Worm (Caenorhabditis elegans) whole organism, young adult: Measurements from ENCODE around the gene C32B5.7.

Experiments
- C17E4.6 ChIP-seq: fragments of 200-800 bp; sonication (Bioruptor generic); IDR thresholded peaks from 2 replicates; pipeline ENCODE4 v1.3.6; 2022; ENCODE audit warnings: missing genetic modification reagents, missing genetic modification characterization, missing compliant biosample characterization
- F49E8.2 ChIP-seq: sonication (generic microtip); optimal IDR thresholded peaks from 3 replicates; lab custom pipeline; 2017; ENCODE audit warnings: missing genetic modification characterization, mild to moderate bottlenecking, missing compliant biosample characterization, antibody characterized with exemption, moderate library complexity; ENCODE audit not compliant: insufficient read depth
- F52B5.7 ChIP-seq: sonication (generic microtip); optimal IDR thresholded peaks from 2 replicates; lab custom pipeline; 2016; ENCODE audit warnings: mild to moderate bottlenecking, missing genetic modification characterization, missing compliant biosample characterization
- Y53F4B.3 ChIP-seq: fragments of 200-800 bp; sonication (Bioruptor generic); IDR thresholded peaks from 2 replicates; pipeline ENCODE4 v1.3.6; 2022; ENCODE audit warnings: missing genetic modification reagents, missing genetic modification characterization, missing compliant biosample characterization
- ama-1 ChIP-seq, 3 experiments: fragments of 150-350 bp in 1 of 3; sonication (generic microtip) in 2 of 3; optimal IDR thresholded peaks; 2 replicates each; lab custom pipeline; 2014 to 2018; ENCODE audit warnings: missing biosample characterization in 2 of 3, missing genetic modification characterization in 2 of 3, missing genetic modification reagents in 2 of 3
- atf-7 ChIP-seq: sonication (generic microtip); optimal IDR thresholded peaks from 2 replicates; lab custom pipeline; 2017; ENCODE audit warnings: mild to moderate bottlenecking, missing genetic modification characterization, missing compliant biosample characterization
- attf-5 ChIP-seq: fragments of 200-800 bp; sonication (Bioruptor generic); optimal IDR thresholded peaks from 2 replicates; lab custom pipeline; 2018; ENCODE audit warnings: mild to moderate bottlenecking, missing genetic modification characterization, missing compliant biosample characterization
- ceh-27 ChIP-seq: fragments of 200-800 bp; sonication (Bioruptor generic); optimal IDR thresholded peaks from 2 replicates; lab custom pipeline; 2018; ENCODE audit warnings: mild to moderate bottlenecking, missing genetic modification characterization, moderate library complexity, missing compliant biosample characterization
- dox-1 ChIP-seq: fragments of 200-800 bp; sonication (Bioruptor generic); IDR thresholded peaks from 2 replicates; pipeline ENCODE4 v1.3.6; 2022; ENCODE audit warnings: missing genetic modification reagents, missing genetic modification characterization, missing compliant biosample characterization
- dpl-1 ChIP-seq: fragments of 150-350 bp; optimal IDR thresholded peaks from 2 replicates; lab custom pipeline; 2014; ENCODE audit warnings: missing biosample characterization, missing genetic modification reagents, missing genetic modification characterization
- egl-18 ChIP-seq: fragments of 200-800 bp; sonication (Bioruptor generic); IDR thresholded peaks from 2 replicates; pipeline ENCODE4 v1.3.6; 2022; ENCODE audit warnings: missing genetic modification reagents, missing genetic modification characterization, missing compliant biosample characterization
- ets-4 ChIP-seq: fragments of 200-800 bp; sonication (Bioruptor generic); optimal IDR thresholded peaks from 2 replicates; lab custom pipeline; 2018; ENCODE audit warnings: mild to moderate bottlenecking, missing genetic modification characterization, missing compliant biosample characterization
- hlh-12 ChIP-seq: sonication (generic microtip); optimal IDR thresholded peaks from 2 replicates; lab custom pipeline; 2016; ENCODE audit warnings: missing genetic modification characterization, missing compliant biosample characterization
- hrde-1 ChIP-seq: sonication (generic microtip); optimal IDR thresholded peaks from 2 replicates; lab custom pipeline; 2016; ENCODE audit warnings: missing genetic modification characterization, mild to moderate bottlenecking, missing compliant biosample characterization, moderate library complexity, missing genotype, missing genetic modification reagents, borderline replicate concordance
- let-526 ChIP-seq: fragments of 200-800 bp; sonication (Bioruptor generic); IDR thresholded peaks from 2 replicates; pipeline ENCODE4 v1.3.6; 2022; ENCODE audit warnings: missing genetic modification reagents, missing genetic modification characterization, missing compliant biosample characterization
- lin-35 ChIP-seq, 3 experiments: fragments of 150-350 bp in 2 of 3; sonication (generic microtip) in 1 of 3; optimal IDR thresholded peaks; 2 replicates each; lab custom pipeline; 2014 to 2018; ENCODE audit warnings: missing biosample characterization in 3 of 3, missing genetic modification characterization in 3 of 3, missing genetic modification reagents in 3 of 3
- lsy-27 ChIP-seq: sonication (generic microtip); optimal IDR thresholded peaks from 2 replicates; lab custom pipeline; 2017; ENCODE audit warnings: missing genetic modification characterization, mild to moderate bottlenecking, missing compliant biosample characterization, antibody characterized with exemption, missing genotype, borderline replicate concordance; ENCODE audit not compliant: insufficient read depth
- madf-3 ChIP-seq: fragments of 200-800 bp; sonication (Bioruptor generic); IDR thresholded peaks from 2 replicates; pipeline ENCODE4 v1.3.6; 2022; ENCODE audit warnings: missing genetic modification reagents, missing genetic modification characterization, missing compliant biosample characterization
- mcd-1 ChIP-seq: fragments of 200-800 bp; sonication (Bioruptor generic); IDR thresholded peaks from 2 replicates; pipeline ENCODE4 v1.3.6; 2022; ENCODE audit warnings: missing genetic modification reagents, missing genetic modification characterization, missing compliant biosample characterization
- mel-28 ChIP-seq: sonication (generic microtip); optimal IDR thresholded peaks from 2 replicates; lab custom pipeline; 2016; ENCODE audit warnings: borderline replicate concordance, mild to moderate bottlenecking, missing genetic modification characterization, missing compliant biosample characterization
- nfya-2 ChIP-seq: fragments of 200-800 bp; sonication (Bioruptor generic); IDR thresholded peaks from 2 replicates; pipeline ENCODE4 v1.3.6; 2022; ENCODE audit warnings: missing genetic modification reagents, missing genetic modification characterization, missing compliant biosample characterization
- nhr-120 ChIP-seq: fragments of 200-800 bp; sonication (Bioruptor generic); IDR thresholded peaks from 2 replicates; pipeline ENCODE4 v1.3.6; 2022; ENCODE audit warnings: missing genetic modification characterization, missing compliant biosample characterization
- nhr-179 ChIP-seq: sonication (generic microtip); optimal IDR thresholded peaks from 2 replicates; lab custom pipeline; 2016; ENCODE audit warnings: mild to moderate bottlenecking, missing genetic modification characterization, missing compliant biosample characterization
- nhr-80 ChIP-seq: sonication (generic microtip); optimal IDR thresholded peaks from 2 replicates; lab custom pipeline; 2016; ENCODE audit warnings: missing genetic modification characterization, missing compliant biosample characterization
- pbrm-1 ChIP-seq: fragments of 200-800 bp; sonication (Bioruptor generic); IDR thresholded peaks from 2 replicates; pipeline ENCODE4 v1.3.6; 2022; ENCODE audit warnings: missing genetic modification reagents, missing genetic modification characterization, missing compliant biosample characterization
- pha-4 ChIP-seq: fragments of 150-350 bp; sonication (generic microtip); optimal IDR thresholded peaks from 2 replicates; lab custom pipeline; 2014; ENCODE audit warnings: missing biosample characterization, missing genetic modification reagents, missing genetic modification characterization
- rcor-1 ChIP-seq: fragments of 200-800 bp; sonication (Bioruptor generic); IDR thresholded peaks from 2 replicates; pipeline ENCODE4 v1.3.6; 2022; ENCODE audit warnings: missing genetic modification reagents, missing genetic modification characterization, missing compliant biosample characterization
- rpc-1 ChIP-seq, 2 experiments: fragments of 150-350 bp in 1 of 2; sonication (generic microtip) in 1 of 2; optimal IDR thresholded peaks; 2 replicates each; lab custom pipeline; 2014 to 2018; ENCODE audit warnings: missing biosample characterization in 1 of 2, missing genetic modification characterization in 1 of 2, missing genetic modification reagents in 1 of 2, missing genotype in 1 of 2
- sea-2 ChIP-seq: fragments of 200-800 bp; sonication (Bioruptor generic); IDR thresholded peaks from 2 replicates; pipeline ENCODE4 v1.3.6; 2022; ENCODE audit warnings: missing genetic modification characterization, missing compliant biosample characterization
- sptf-2 ChIP-seq: fragments of 200-800 bp; sonication (Bioruptor generic); optimal IDR thresholded peaks from 2 replicates; lab custom pipeline; 2018; ENCODE audit warnings: mild to moderate bottlenecking, missing genetic modification characterization, missing compliant biosample characterization
- unc-130 ChIP-seq: sonication (generic microtip); optimal IDR thresholded peaks from 2 replicates; lab custom pipeline; 2016; ENCODE audit warnings: missing genetic modification reagents, missing genetic modification characterization, missing compliant biosample characterization
- ztf-22 ChIP-seq: fragments of 200-800 bp; sonication (Bioruptor generic); optimal IDR thresholded peaks from 2 replicates; lab custom pipeline; 2018; ENCODE audit warnings: mild to moderate bottlenecking, missing genetic modification characterization, moderate library complexity, missing compliant biosample characterization
- ztf-25 ChIP-seq: fragments of 200-800 bp; sonication (Bioruptor generic); IDR thresholded peaks from 2 replicates; pipeline ENCODE4 v1.3.6; 2022; ENCODE audit warnings: missing genetic modification reagents, missing genetic modification characterization, missing compliant biosample characterization

Gene C32B5.7

ce11 chrII:960218-960617, at the start of gene C32B5.7, which contains the start of gene C32B5.18:
C32B5.7 (plus strand) TSS chrII:960528.
C32B5.18 (plus strand) TSS chrII:960518.
- no peak for TF ChIP-seq lin-35 (GFP tag; optimal IDR thresholded peaks at IDR 0.05; lab: Kevin White, UChicago)
- TF ChIP-seq ama-1 (optimal IDR thresholded peaks at IDR 0.05; lab: Kevin White, UChicago), result no peak
- no peak for TF ChIP-seq ama-1 (GFP tag; optimal IDR thresholded peaks at IDR 0.05; lab: Kevin White, UChicago)
- no peak for TF ChIP-seq hrde-1
- 0 out of 2 replicates have a peak, but pooled peaks have one; percentile 36 for TF ChIP-seq madf-3 (GFP tag; lab: Robert Waterston, UW)
- TF ChIP-seq rcor-1, result no peak
- TF ChIP-seq ztf-25 (GFP tag; lab: Robert Waterston, UW), result no peak
- TF ChIP-seq sea-2, result no peak
- TF ChIP-seq unc-130 (GFP tag; lab: Kevin White, UChicago), result no peak
- no peak for TF ChIP-seq Y53F4B.3 (GFP tag; lab: Robert Waterston, UW)
- TF ChIP-seq egl-18 (GFP tag; lab: Robert Waterston, UW), result 0 out of 2 replicates have a peak, but pooled peaks have one; percentile 29
- no peak for TF ChIP-seq let-526 (GFP tag; lab: Robert Waterston, UW)
- TF ChIP-seq, all 124 proteins: peak for 2

DNA sequence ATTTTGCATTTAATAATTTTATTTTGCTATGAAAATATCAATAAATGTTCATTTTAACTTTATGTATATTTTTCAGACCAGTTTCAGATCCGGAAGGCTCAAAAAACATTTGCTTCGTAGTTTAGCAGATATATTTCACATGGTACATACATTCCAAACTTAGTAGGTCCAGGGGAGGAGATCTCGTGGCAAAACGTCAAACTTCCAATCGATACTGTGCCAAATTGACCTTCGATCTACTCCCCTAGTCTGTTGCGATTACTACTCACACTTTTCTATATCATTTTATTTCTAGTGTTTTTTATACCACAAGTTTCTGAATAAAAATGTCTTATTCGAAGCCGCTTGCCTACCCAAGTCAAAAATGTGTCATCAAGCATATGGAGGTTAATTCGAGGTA, 48.6 kb upstream of the C32B5.7 start, which contains the start of gene fbxc-31:
TSS of gene fbxc-31 (plus strand) at position 301 of the 400 bp plus-strand sequence.
- TF ChIP-seq C17E4.6, result no peak

DNA sequence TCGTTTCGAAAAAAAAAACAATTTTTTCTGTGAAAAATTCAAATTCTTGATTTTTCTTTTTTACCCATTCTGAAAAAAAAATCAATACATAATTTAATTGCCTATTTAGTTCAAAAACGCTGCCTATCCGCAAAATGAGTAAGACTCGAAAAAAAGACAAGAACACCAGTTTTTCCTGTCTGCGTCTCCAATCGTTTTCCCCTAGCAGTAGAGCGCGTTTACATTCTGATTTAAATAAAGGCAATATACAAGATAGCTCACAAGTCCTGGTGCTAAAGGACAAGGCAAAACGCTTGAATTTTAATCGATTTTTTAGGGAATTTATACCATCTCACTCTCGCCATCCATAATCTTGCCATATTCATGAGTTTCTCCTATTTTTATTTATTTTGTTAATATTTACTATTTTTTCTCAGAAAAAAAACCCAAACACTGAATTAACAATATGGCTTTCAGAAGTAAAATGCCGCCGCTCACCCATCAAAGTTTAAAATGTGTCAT, 47.1 kb upstream of the C32B5.7 start, which contains the start of gene fbxc-33:
TSS of gene fbxc-33 (plus strand) at position 451 of the 501 bp plus-strand sequence.
- no peak for TF ChIP-seq F52B5.7
- TF ChIP-seq mcd-1 (GFP tag; lab: Robert Waterston, UW), result peak; percentile 75
- TF ChIP-seq rpc-1 (optimal IDR thresholded peaks at IDR 0.05; lab: Kevin White, UChicago), result no peak
- TF ChIP-seq rpc-1 (tag; optimal IDR thresholded peaks at IDR 0.05; lab: Kevin White, UChicago), result no peak

- TF ChIP-seq mel-28, result no peak
- TF ChIP-seq pbrm-1 (GFP tag; lab: Robert Waterston, UW), result no peak
- no peak for TF ChIP-seq hlh-12 (tag; lab: Kevin White, UChicago)
- no peak for TF ChIP-seq nhr-120
- TF ChIP-seq lsy-27 (tag; lab: Kevin White, UChicago), result no peak
- TF ChIP-seq nhr-80 (tag; lab: Kevin White, UChicago), result peak; percentile 95
- no peak for TF ChIP-seq attf-5
- no peak for TF ChIP-seq unc-130 (GFP tag; lab: Kevin White, UChicago)
- TF ChIP-seq ztf-22 (GFP tag; lab: Kevin White, UChicago), result peak; percentile 67
- TF ChIP-seq sptf-2 (GFP tag; lab: Kevin White, UChicago), result no peak
- peak; percentile 94 for TF ChIP-seq ets-4 (GFP tag; lab: Kevin White, UChicago)
- TF ChIP-seq mcd-1 (GFP tag; lab: Robert Waterston, UW), result peak; percentile 35; the same call in 1 of the 2 replicates
- no peak for TF ChIP-seq dpl-1 (GFP tag; lab: Kevin White, UChicago)
- TF ChIP-seq F49E8.2 (tag; lab: Kevin White, UChicago), result no peak
- no peak for TF ChIP-seq nfya-2 (GFP tag; lab: Robert Waterston, UW)
- no peak for TF ChIP-seq nhr-179 (tag; lab: Kevin White, UChicago)
- no peak for TF ChIP-seq ceh-27 (GFP tag; lab: Kevin White, UChicago)
- TF ChIP-seq dox-1, result peak; percentile 63
- peak; percentile 48 for TF ChIP-seq atf-7 (tag; lab: Kevin White, UChicago)
- peak; percentile 89 for TF ChIP-seq pha-4 (tag; lab: Kevin White, UChicago)
Observed at ce11 chrII:915206-915605, 45.1 kb upstream of the C32B5.7 start.
